Worm (Caenorhabditis elegans): ENCODE data around the gene grd-13.
"Not testable (repeated sequence)": the region's sequence is repeated elsewhere in the genome, so short reads cannot be mapped to it uniquely, and the experiment has no call there.

- TF ChIP-seq hnd-1 (tag; optimal IDR thresholded peaks at IDR 0.05); ceh-13 (GFP tag; optimal IDR thresholded peaks at IDR 0.05); sea-1 (GFP tag; conservative IDR thresholded peaks at IDR 0.05): not testable (repeated sequence)
Measured at ce11 chrIV:3394066-3394465, 44.0 kb upstream of the grd-13 start, which contains the start of gene C04C3.4.

Measured in whole organism, early embryonic.